Worm (Caenorhabditis elegans) whole organism, late embryonic: Measurements from ENCODE around the gene T05C1.1.

Experiments
- C08G9.2 ChIP-seq: sonication (generic microtip); optimal IDR thresholded peaks from 2 replicates; lab custom pipeline; 2016; ENCODE audit warnings: mild to moderate bottlenecking, missing genetic modification characterization, moderate library complexity, missing compliant biosample characterization
- C38D4.7 ChIP-seq: fragments of 200-800 bp; sonication (Bioruptor generic); optimal IDR thresholded peaks from 2 replicates; lab custom pipeline; 2018; ENCODE audit warnings: mild to moderate bottlenecking, missing genetic modification characterization, moderate library complexity, missing compliant biosample characterization
- K09A11.1 ChIP-seq: sonication (generic microtip); optimal IDR thresholded peaks from 2 replicates; lab custom pipeline; 2017; ENCODE audit warnings: antibody characterized with exemption, mild to moderate bottlenecking, missing genetic modification characterization, missing compliant biosample characterization; ENCODE audit not compliant: insufficient read depth
- ahr-1 ChIP-seq: sonication (generic microtip); optimal IDR thresholded peaks from 2 replicates; lab custom pipeline; 2016; ENCODE audit warnings: missing genetic modification characterization, missing compliant biosample characterization
- ceh-18 ChIP-seq: sonication (generic microtip); optimal IDR thresholded peaks from 2 replicates; lab custom pipeline; 2016; ENCODE audit warnings: missing genetic modification characterization, missing compliant biosample characterization
- ceh-19 ChIP-seq: fragments of 200-800 bp; sonication (Bioruptor generic); optimal IDR thresholded peaks from 2 replicates; lab custom pipeline; 2018; ENCODE audit warnings: mild to moderate bottlenecking, missing genetic modification characterization, missing compliant biosample characterization
- ceh-30 ChIP-seq: fragments of 150-350 bp; optimal IDR thresholded peaks from 2 replicates; lab custom pipeline; 2014; ENCODE audit warnings: missing biosample characterization, missing genetic modification characterization
- ceh-31 ChIP-seq: sonication (generic microtip); optimal IDR thresholded peaks from 2 replicates; lab custom pipeline; 2016; ENCODE audit warnings: missing genetic modification characterization, missing compliant biosample characterization
- ceh-45 ChIP-seq: fragments of 200-800 bp; sonication (Bioruptor generic); IDR thresholded peaks from 2 replicates; pipeline ENCODE4 v1.3.6; 2022; ENCODE audit warnings: missing genetic modification reagents, missing genetic modification characterization, missing compliant biosample characterization
- ceh-48 ChIP-seq: sonication (generic microtip); optimal IDR thresholded peaks from 2 replicates; lab custom pipeline; 2016; ENCODE audit warnings: missing genetic modification characterization, inconsistent platforms, missing compliant biosample characterization
- ceh-6 ChIP-seq: fragments of 200-800 bp; sonication (Bioruptor generic); optimal IDR thresholded peaks from 2 replicates; lab custom pipeline; 2018; ENCODE audit warnings: mild to moderate bottlenecking, missing genetic modification characterization, missing compliant biosample characterization
- ceh-9 ChIP-seq: sonication (generic microtip); optimal IDR thresholded peaks from 2 replicates; lab custom pipeline; 2016; ENCODE audit warnings: mild to moderate bottlenecking, missing genetic modification characterization, inconsistent platforms, missing compliant biosample characterization
- dmd-4 ChIP-seq: sonication (generic microtip); optimal IDR thresholded peaks from 2 replicates; lab custom pipeline; 2016; ENCODE audit warnings: borderline replicate concordance, missing genetic modification characterization, missing compliant biosample characterization
- elt-4 ChIP-seq: sonication (generic microtip); optimal IDR thresholded peaks from 2 replicates; lab custom pipeline; 2016; ENCODE audit warnings: missing genetic modification characterization, missing compliant biosample characterization
- eyg-1 ChIP-seq: sonication (generic microtip); optimal IDR thresholded peaks from 2 replicates; lab custom pipeline; 2016; ENCODE audit warnings: missing genotype, missing genetic modification characterization, missing compliant biosample characterization
- fax-1 ChIP-seq: sonication (generic microtip); optimal IDR thresholded peaks from 2 replicates; lab custom pipeline; 2016; ENCODE audit warnings: missing genotype, missing genetic modification characterization, missing compliant biosample characterization
- fkh-10 ChIP-seq: fragments of 150-350 bp; optimal IDR thresholded peaks from 2 replicates; lab custom pipeline; 2014; ENCODE audit warnings: missing biosample characterization, missing genetic modification reagents, missing genetic modification characterization
- gmeb-2 ChIP-seq: sonication (generic microtip); optimal IDR thresholded peaks from 2 replicates; lab custom pipeline; 2016; ENCODE audit warnings: missing genetic modification characterization, inconsistent platforms, missing compliant biosample characterization
- hlh-15 ChIP-seq: sonication (generic microtip); optimal IDR thresholded peaks from 2 replicates; lab custom pipeline; 2016; ENCODE audit warnings: missing genetic modification characterization, missing compliant biosample characterization
- hlh-6 ChIP-seq: sonication (generic microtip); optimal IDR thresholded peaks from 2 replicates; lab custom pipeline; 2016; ENCODE audit warnings: missing genotype, missing genetic modification characterization, missing compliant biosample characterization
- hlh-8 ChIP-seq: sonication (generic microtip); optimal IDR thresholded peaks from 2 replicates; lab custom pipeline; 2016; ENCODE audit warnings: missing genotype, missing genetic modification characterization, missing compliant biosample characterization
- lim-6 ChIP-seq: sonication (generic microtip); optimal IDR thresholded peaks from 2 replicates; lab custom pipeline; 2016; ENCODE audit warnings: missing genetic modification characterization, missing compliant biosample characterization
- mec-3 ChIP-seq: sonication (generic microtip); optimal IDR thresholded peaks from 2 replicates; lab custom pipeline; 2016; ENCODE audit warnings: borderline replicate concordance, missing genetic modification characterization, missing compliant biosample characterization
- nfya-1 ChIP-seq: sonication (generic microtip); optimal IDR thresholded peaks from 2 replicates; lab custom pipeline; 2017; ENCODE audit warnings: missing genetic modification characterization, mild to moderate bottlenecking, missing compliant biosample characterization, antibody characterized with exemption, moderate library complexity
- nhr-11 ChIP-seq: fragments of 150-350 bp; optimal IDR thresholded peaks from 2 replicates; lab custom pipeline; 2014; ENCODE audit warnings: missing biosample characterization, missing genetic modification characterization
- odd-2 ChIP-seq: sonication (generic microtip); optimal IDR thresholded peaks from 2 replicates; lab custom pipeline; 2017; ENCODE audit warnings: antibody characterized with exemption, mild to moderate bottlenecking, missing genetic modification characterization, missing compliant biosample characterization
- pag-3 ChIP-seq: sonication (generic microtip); optimal IDR thresholded peaks from 2 replicates; lab custom pipeline; 2016; ENCODE audit warnings: missing compliant biosample characterization, missing genetic modification characterization, borderline replicate concordance
- pat-9 ChIP-seq: fragments of 200-800 bp; sonication (Bioruptor generic); optimal IDR thresholded peaks from 2 replicates; lab custom pipeline; 2018; ENCODE audit warnings: mild to moderate bottlenecking, missing genetic modification characterization, moderate library complexity, missing compliant biosample characterization
- pha-2 ChIP-seq: sonication (generic microtip); optimal IDR thresholded peaks from 2 replicates; lab custom pipeline; 2017; ENCODE audit warnings: mild to moderate bottlenecking, missing genetic modification characterization, missing compliant biosample characterization
- pqm-1 ChIP-seq: sonication (generic microtip); optimal IDR thresholded peaks from 2 replicates; lab custom pipeline; 2016; ENCODE audit warnings: missing genetic modification characterization, missing compliant biosample characterization
- pros-1 ChIP-seq: fragments of 150-350 bp; optimal IDR thresholded peaks from 2 replicates; lab custom pipeline; 2014; ENCODE audit warnings: missing biosample characterization, missing genetic modification reagents, missing genetic modification characterization
- ref-2 ChIP-seq: sonication (generic microtip); optimal IDR thresholded peaks from 2 replicates; lab custom pipeline; 2016; ENCODE audit warnings: missing genetic modification characterization, missing compliant biosample characterization
- sox-2 ChIP-seq: fragments of 200-800 bp; sonication (Bioruptor generic); IDR thresholded peaks from 2 replicates; pipeline ENCODE4 v1.3.6; 2022; ENCODE audit warnings: missing genetic modification reagents, missing genetic modification characterization, missing compliant biosample characterization
- ttx-3 ChIP-seq: sonication (generic microtip); optimal IDR thresholded peaks from 2 replicates; lab custom pipeline; 2016; ENCODE audit warnings: missing genetic modification reagents, missing genetic modification characterization, missing compliant biosample characterization
- unc-3 ChIP-seq, 2 experiments: fragments of 200-800 bp in 1 of 2; sonication (Bioruptor generic) in 1 of 2; sonication (generic microtip) in 1 of 2; conservative IDR thresholded peaks in 1 of 2; optimal IDR thresholded peaks in 1 of 2; 2 replicates each; pipeline versions ENCODE4 v1.3.6 to Lab custom; 2016 to 2022; ENCODE audit warnings: missing compliant biosample characterization in 2 of 2, missing genetic modification characterization in 2 of 2, missing genetic modification reagents in 1 of 2
- unc-55 ChIP-seq: sonication (generic microtip); optimal IDR thresholded peaks from 2 replicates; lab custom pipeline; 2017; ENCODE audit warnings: missing biosample characterization, missing genetic modification reagents, missing genetic modification characterization

The T05C1.1 gene

ce11 chrII:4506552-4507291, 28.3 kb downstream of the T05C1.1 start (continued):
- TF ChIP-seq ceh-19 (GFP tag; lab: Kevin White, UChicago) (no peak), K09A11.1 (tag; lab: Kevin White, UChicago) (no peak), pqm-1 (tag; lab: Kevin White, UChicago) (no peak), odd-2 (tag; lab: Kevin White, UChicago) (no peak), ceh-18 (tag; lab: Kevin White, UChicago) (peak; percentile 70), hlh-6 (no peak), nfya-1 (tag; lab: Kevin White, UChicago) (peak; percentile 92), pha-2 (tag; lab: Kevin White, UChicago) (no peak), ceh-48 (no peak), sox-2 (GFP tag; lab: Robert Waterston, UW) (no peak), C08G9.2 (tag; lab: Kevin White, UChicago) (no peak), gmeb-2 (tag; lab: Kevin White, UChicago) (no peak), pat-9 (tag; lab: Kevin White, UChicago) (no peak), pros-1 (tag; lab: Kevin White, UChicago) (peak; percentile 26), pag-3 (tag; lab: Kevin White, UChicago) (no peak), ahr-1 (tag; lab: Kevin White, UChicago) (no peak), elt-4 (no peak), fax-1 (no peak), ceh-45 (GFP tag; lab: Robert Waterston, UW) (no peak), ceh-6 (GFP tag; lab: Kevin White, UChicago) (no peak), fkh-10 (no peak), ceh-31 (peak; percentile 56), unc-55 (GFP tag; lab: Kevin White, UChicago) (peak; percentile 77), dmd-4 (no peak), hlh-15 (tag; lab: Kevin White, UChicago) (no peak), ceh-30 (tag; lab: Kevin White, UChicago) (no peak), lim-6 (tag; lab: Kevin White, UChicago) (no peak), eyg-1 (tag; lab: Kevin White, UChicago) (no peak), nhr-11 (tag; lab: Kevin White, UChicago) (no peak), unc-3 (GFP tag; conservative IDR thresholded peaks at IDR 0.05; lab: Robert Waterston, UW) (no peak), unc-3 (tag; optimal IDR thresholded peaks at IDR 0.05; lab: Kevin White, UChicago) (no peak), hlh-8 (tag; lab: Kevin White, UChicago) (no peak), C38D4.7 (GFP tag; lab: Kevin White, UChicago) (no peak), ttx-3 (tag; lab: Kevin White, UChicago) (no peak), mec-3 (tag; lab: Kevin White, UChicago) (no peak), ceh-9 (no peak)

ce11 chrII:4507669-4508068, 29.3 kb downstream of the T05C1.1 start:
- TF ChIP-seq gmeb-2 (tag; lab: Kevin White, UChicago) (no peak), ceh-31 (no peak), elt-4 (no peak)

- TF ChIP-seq fax-1 (no peak), ref-2 (tag; lab: Kevin White, UChicago) (peak; percentile 1), nfya-1 (tag; lab: Kevin White, UChicago) (no peak), ceh-31 (no peak)
Observed at ce11 chrII:4510684-4511083, 32.3 kb downstream of the T05C1.1 start.
